Fruit fly (Drosophila melanogaster): Measurements from ENCODE around the gene Ufd4.
A peak's percentile ranks its signal among the peaks of the same experiment; 100 is the strongest.

Gene Ufd4

dm6 chr2L:10250441-10250847, 41.7 kb downstream of the Ufd4 start, which contains the start of the genes bsk and CG31717:
Gene bsk, minus strand, starts transcription at chr2L:10250501.
Gene CG31717, plus strand, starts transcription at chr2L:10250737.
- TF ChIP-seq psq (optimal IDR thresholded peaks at IDR 0.05) (no peak), usp (GFP tag; optimal IDR thresholded peaks at IDR 0.05) (no peak), Dll (optimal IDR thresholded peaks at IDR 0.05) (no peak), pan (optimal IDR thresholded peaks at IDR 0.05) (no peak), CG8478 (optimal IDR thresholded peaks at IDR 0.05) (no peak), EcR (GFP tag; optimal IDR thresholded peaks at IDR 0.05) (no peak)

- TF ChIP-seq CG8478 (optimal IDR thresholded peaks at IDR 0.05) (no peak), EcR (GFP tag; optimal IDR thresholded peaks at IDR 0.05) (no peak), Dll (optimal IDR thresholded peaks at IDR 0.05) (no peak), psq (optimal IDR thresholded peaks at IDR 0.05) (no peak), usp (GFP tag; optimal IDR thresholded peaks at IDR 0.05) (no peak), pan (optimal IDR thresholded peaks at IDR 0.05) (no peak)
Observed at dm6 chr2L:10249655-10250202, 42.4 kb downstream of the Ufd4 start.

- TF ChIP-seq psq (optimal IDR thresholded peaks at IDR 0.05): no peak
- TF ChIP-seq usp (GFP tag; optimal IDR thresholded peaks at IDR 0.05): no peak
- TF ChIP-seq CG8478 (optimal IDR thresholded peaks at IDR 0.05): no peak
- TF ChIP-seq pan (optimal IDR thresholded peaks at IDR 0.05): no peak
- TF ChIP-seq Dll (optimal IDR thresholded peaks at IDR 0.05): no peak
- TF ChIP-seq EcR (GFP tag; optimal IDR thresholded peaks at IDR 0.05): no peak
Observed at dm6 chr2L:10246785-10247190, 45.4 kb downstream of the Ufd4 start, which contains the start of gene chico. Gene chico, minus strand, starts transcription at chr2L:10247078.

dm6 chr2L:10238726-10239652, 53.2 kb downstream of the Ufd4 start, which contains the start of gene me31B:
Gene me31B, plus strand, starts transcription at chr2L:10239341.
- TF ChIP-seq psq (optimal IDR thresholded peaks at IDR 0.05): no peak
- no peak for TF ChIP-seq Dll (optimal IDR thresholded peaks at IDR 0.05)

dm6 chr2L:10237725-10238446, 54.3 kb downstream of the Ufd4 start, which contains the start of gene mthl15:
Gene mthl15, minus strand, starts transcription at chr2L:10238317.
- TF ChIP-seq psq (optimal IDR thresholded peaks at IDR 0.05) (no peak), CG8478 (optimal IDR thresholded peaks at IDR 0.05) (no peak), EcR (GFP tag; optimal IDR thresholded peaks at IDR 0.05) (no peak), pan (optimal IDR thresholded peaks at IDR 0.05) (peak; percentile 8)

dm6 chr2L:10232827-10233226, 59.3 kb downstream of the Ufd4 start:
- no peak for TF ChIP-seq Dll (optimal IDR thresholded peaks at IDR 0.05)

dm6 chr2L:10232152-10232816, 59.9 kb downstream of the Ufd4 start, which contains the start of gene eEF1delta:
Gene eEF1delta, plus strand, starts transcription at chr2L:10232507.
- no peak for TF ChIP-seq usp (GFP tag; optimal IDR thresholded peaks at IDR 0.05)
- no peak for TF ChIP-seq CG8478 (optimal IDR thresholded peaks at IDR 0.05)
- TF ChIP-seq Dll (optimal IDR thresholded peaks at IDR 0.05): no peak
- TF ChIP-seq EcR (GFP tag; optimal IDR thresholded peaks at IDR 0.05): no peak
- TF ChIP-seq psq (optimal IDR thresholded peaks at IDR 0.05): no peak
- no peak for TF ChIP-seq pan (optimal IDR thresholded peaks at IDR 0.05)

Data from whole organism.